Fruit fly (Drosophila melanogaster): ENCODE results near the gene AnxB11.

dm6 chrX:16403811-16404420 lies 18.1 kb downstream of the AnxB11 start:
- TF ChIP-seq Ets21C (GFP tag; optimal IDR thresholded peaks at IDR 0.05) (peak; percentile 24), Lpt (GFP tag; optimal IDR thresholded peaks at IDR 0.05) (peak; percentile 62), svp (GFP tag) (peak; percentile 86), CG6854 (GFP tag; optimal IDR thresholded peaks at IDR 0.05) (no peak), cyc (GFP tag; optimal IDR thresholded peaks at IDR 0.05) (peak; percentile 48), Hr39 (GFP tag; optimal IDR thresholded peaks at IDR 0.05) (no peak), eg (GFP tag; IDR thresholded peaks at IDR 0.05) (peak; percentile 89), Sox14 (GFP tag; optimal IDR thresholded peaks at IDR 0.05) (no peak), CG8319 (GFP tag; optimal IDR thresholded peaks at IDR 0.05) (peak; percentile 31), CG6808 (GFP tag; optimal IDR thresholded peaks at IDR 0.05) (no peak), Hr38 (GFP tag; optimal IDR thresholded peaks at IDR 0.05) (no peak), Sox102F (GFP tag; optimal IDR thresholded peaks at IDR 0.05) (peak; percentile 49), CG9139 (GFP tag; optimal IDR thresholded peaks at IDR 0.05) (no peak), Gug (GFP tag; IDR thresholded peaks at IDR 0.05) (peak; percentile 75)
